Worm (Caenorhabditis elegans) whole organism, early embryonic: ENCODE measurements around the gene Y69A2AR.19.

Experiments used
- B0310.2 ChIP-seq: sonication (generic microtip); optimal IDR thresholded peaks from 2 replicates; lab custom pipeline; 2016; ENCODE audit warnings: mild to moderate bottlenecking, missing genetic modification characterization, missing compliant biosample characterization
- F13C5.2 ChIP-seq: sonication (generic microtip); optimal IDR thresholded peaks from 2 replicates; lab custom pipeline; 2017; ENCODE audit warnings: mild to moderate bottlenecking, missing genetic modification characterization, inconsistent platforms, missing compliant biosample characterization
- ama-1 ChIP-seq: fragments of 150-350 bp; optimal IDR thresholded peaks from 2 replicates; lab custom pipeline; 2014
- ceh-13 ChIP-seq: fragments of 200-800 bp; sonication (Bioruptor generic); optimal IDR thresholded peaks from 2 replicates; lab custom pipeline; 2018; ENCODE audit warnings: mild to moderate bottlenecking, missing genetic modification characterization, missing compliant biosample characterization
- hnd-1 ChIP-seq: sonication (generic microtip); optimal IDR thresholded peaks from 2 replicates; lab custom pipeline; 2016; ENCODE audit warnings: missing genetic modification characterization, missing compliant biosample characterization
- pes-1 ChIP-seq: fragments of 200-800 bp; sonication (Bioruptor generic); IDR thresholded peaks from 2 replicates; pipeline ENCODE4 v1.3.6; 2022; ENCODE audit warnings: missing genetic modification reagents, missing genetic modification characterization, missing compliant biosample characterization
- scrt-1 ChIP-seq: fragments of 200-800 bp; sonication (Bioruptor generic); IDR thresholded peaks from 2 replicates; pipeline ENCODE4 v1.3.6; 2022; ENCODE audit warnings: missing genetic modification characterization, missing compliant biosample characterization
- sea-1 ChIP-seq: fragments of 200-800 bp; sonication (Bioruptor generic); conservative IDR thresholded peaks from 2 replicates; pipeline ENCODE4 v1.3.6; 2022; ENCODE audit warnings: missing genetic modification characterization, missing compliant biosample characterization
- tbx-37 ChIP-seq: fragments of 200-800 bp; sonication (Bioruptor generic); conservative IDR thresholded peaks from 2 replicates; pipeline ENCODE4 v1.3.6; 2022; ENCODE audit warnings: missing genetic modification reagents, missing genetic modification characterization, missing compliant biosample characterization
- tra-4 ChIP-seq: sonication (generic microtip); optimal IDR thresholded peaks from 2 replicates; lab custom pipeline; 2017; ENCODE audit warnings: missing genetic modification characterization, missing compliant biosample characterization

DNA sequence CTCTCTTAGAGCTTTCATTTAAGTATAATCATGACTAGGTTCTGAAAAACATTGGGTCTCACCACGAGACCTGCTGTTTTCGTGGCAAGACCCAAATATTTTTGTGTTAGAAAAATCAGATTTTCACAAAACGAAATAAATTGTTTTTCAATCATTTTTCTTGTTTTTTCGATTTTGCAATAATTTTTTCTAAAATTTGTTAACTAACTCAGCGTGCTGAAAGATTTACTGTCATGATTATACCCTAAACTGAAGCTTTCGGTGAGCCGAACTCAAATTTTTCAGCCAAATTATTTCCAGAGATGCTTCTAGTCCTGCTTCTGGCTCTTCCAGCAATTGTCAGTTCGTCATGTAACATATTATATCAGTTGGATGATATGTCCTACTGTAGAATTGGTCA lies 6.7 kb upstream of the Y69A2AR.19 start, which contains the start of gene Y69A2AL.2:
- TF ChIP-seq F13C5.2 (tag; lab: Kevin White, UChicago) = no peak
- no peak for TF ChIP-seq pes-1 (GFP tag; lab: Robert Waterston, UW)
- TF ChIP-seq hnd-1 (tag; lab: Kevin White, UChicago) = no peak
- TF ChIP-seq ama-1 (lab: Kevin White, UChicago) = no peak
- TF ChIP-seq ceh-13 (GFP tag; lab: Kevin White, UChicago) = no peak
- no peak for TF ChIP-seq scrt-1 (GFP tag; lab: Robert Waterston, UW)
- TF ChIP-seq B0310.2 (tag; lab: Kevin White, UChicago) = no peak
- no peak for TF ChIP-seq tbx-37 (GFP tag; lab: Robert Waterston, UW)
- TF ChIP-seq sea-1 (GFP tag; lab: Robert Waterston, UW) = no peak
- no peak for TF ChIP-seq tra-4 (tag; lab: Kevin White, UChicago)
